Comparison of ENCODE assay signal across 2 worm cellular contexts in genomic region chrIV:9802711-9803110, ce11.
TF ChIP-seq lines count a peak whose summit lies in the region.

TSS of gene fat-3 (plus strand) at chrIV:9803023.

TF ChIP-seq in whole organism, L2 larva, 48 proteins besides CTCF, POLR2A, EP300 and RAD21 (continued from another document):
- TF ChIP-seq mbf-1 (tag; optimal IDR thresholded peaks at IDR 0.05; lab: Kevin White, UChicago) (no peak), C34F6.9 (tag; optimal IDR thresholded peaks at IDR 0.05; lab: Kevin White, UChicago) (peak; percentile 30), blmp-1 (tag; optimal IDR thresholded peaks at IDR 0.05; lab: Kevin White, UChicago; ENCODE audit: insufficient read depth) (peak; percentile 91), crh-2 (tag; optimal IDR thresholded peaks at IDR 0.05; lab: Kevin White, UChicago) (peak; percentile 33), nhr-10 (tag; optimal IDR thresholded peaks at IDR 0.05; lab: Kevin White, UChicago) (no peak), snpc-4 (tag; optimal IDR thresholded peaks at IDR 0.05; lab: Kevin White, UChicago) (no peak), ztf-1 (GFP tag; conservative IDR thresholded peaks at IDR 0.05; lab: Robert Waterston, UW) (no peak), lin-11 (tag; optimal IDR thresholded peaks at IDR 0.05; lab: Kevin White, UChicago) (no peak), mdl-1 (tag; optimal IDR thresholded peaks at IDR 0.05; lab: Kevin White, UChicago) (no peak), zag-1 (tag; optimal IDR thresholded peaks at IDR 0.05; lab: Kevin White, UChicago) (no peak), ceh-16 (tag; optimal IDR thresholded peaks at IDR 0.05; lab: Kevin White, UChicago) (no peak), ceh-82 (tag; optimal IDR thresholded peaks at IDR 0.05; lab: Kevin White, UChicago) (no peak), nhr-25 (tag; optimal IDR thresholded peaks at IDR 0.05; lab: Kevin White, UChicago) (no peak), sem-4 (tag; optimal IDR thresholded peaks at IDR 0.05; lab: Kevin White, UChicago) (no peak), lin-13 (GFP tag; optimal IDR thresholded peaks at IDR 0.05; lab: Kevin White, UChicago) (no peak), nhr-11 (tag; optimal IDR thresholded peaks at IDR 0.05; lab: Kevin White, UChicago) (no peak), sma-9 (GFP tag; optimal IDR thresholded peaks at IDR 0.05; lab: Kevin White, UChicago) (peak; percentile 62), sma-9 (tag; optimal IDR thresholded peaks at IDR 0.05; lab: Kevin White, UChicago) (no peak), nhr-77 (tag; optimal IDR thresholded peaks at IDR 0.05; lab: Kevin White, UChicago) (no peak), aly-2 (tag; optimal IDR thresholded peaks at IDR 0.05; lab: Kevin White, UChicago) (no peak), F13H6.1 (tag; optimal IDR thresholded peaks at IDR 0.05; lab: Kevin White, UChicago) (peak; percentile 1), lin-39 (tag; optimal IDR thresholded peaks at IDR 0.05; lab: Kevin White, UChicago) (no peak), Y55F3AM.14 (GFP tag; optimal IDR thresholded peaks at IDR 0.05; lab: Kevin White, UChicago) (no peak), elt-1 (tag; optimal IDR thresholded peaks at IDR 0.05; lab: Kevin White, UChicago) (no peak), alr-1 (tag; optimal IDR thresholded peaks at IDR 0.05; lab: Kevin White, UChicago) (no peak), nhr-237 (tag; optimal IDR thresholded peaks at IDR 0.05; lab: Kevin White, UChicago) (no peak), unc-62 (GFP tag; optimal IDR thresholded peaks at IDR 0.05; lab: Kevin White, UChicago) (no peak), nhr-129 (tag; optimal IDR thresholded peaks at IDR 0.05; lab: Kevin White, UChicago) (no peak)
TF ChIP-seq in whole organism, L2 larva: peak in this region for 7.

TF ChIP-seq in whole organism, L4 larva, 104 proteins besides CTCF, POLR2A, EP300 and RAD21 (continued from another document):
- TF ChIP-seq aly-2 (tag; optimal IDR thresholded peaks at IDR 0.05; lab: Kevin White, UChicago) (no peak), nhr-237 (tag; optimal IDR thresholded peaks at IDR 0.05; lab: Kevin White, UChicago) (no peak), R02D3.7 (tag; optimal IDR thresholded peaks at IDR 0.05; lab: Kevin White, UChicago) (no peak), arid-1 (GFP tag; conservative IDR thresholded peaks at IDR 0.05; lab: Robert Waterston, UW) (no peak), F49E8.2 (tag; optimal IDR thresholded peaks at IDR 0.05; lab: Kevin White, UChicago; ENCODE audit: borderline replicate concordance) (no peak), lin-1 (GFP tag; IDR thresholded peaks at IDR 0.05; lab: Robert Waterston, UW) (no peak), dve-1 (tag; optimal IDR thresholded peaks at IDR 0.05; lab: Kevin White, UChicago; ENCODE audit: insufficient read depth) (peak; percentile 79), lsy-2 (tag; optimal IDR thresholded peaks at IDR 0.05; lab: Kevin White, UChicago) (peak in 1 of 2 experiments; percentile 36), madf-5 (GFP tag; IDR thresholded peaks at IDR 0.05; lab: Robert Waterston, UW) (no peak), ceh-32 (tag; optimal IDR thresholded peaks at IDR 0.05; lab: Kevin White, UChicago; ENCODE audit: poor library complexity) (no peak), mdl-1 (tag; optimal IDR thresholded peaks at IDR 0.05; lab: Kevin White, UChicago) (no peak), zfp-2 (tag; optimal IDR thresholded peaks at IDR 0.05; lab: Kevin White, UChicago) (no peak), unc-62 (GFP tag; optimal IDR thresholded peaks at IDR 0.05 in 1 of 2; lab: Kevin White, UChicago) (no peak), unc-62 (tag; optimal IDR thresholded peaks at IDR 0.05; lab: Kevin White, UChicago) (no peak), Y105C5A.15 (GFP tag; IDR thresholded peaks at IDR 0.05; lab: Robert Waterston, UW) (no peak), mxl-2 (GFP tag; conservative IDR thresholded peaks at IDR 0.05; lab: Robert Waterston, UW) (no peak), ceh-82 (tag; optimal IDR thresholded peaks at IDR 0.05; lab: Kevin White, UChicago) (no peak), zfp-3 (GFP tag; conservative IDR thresholded peaks at IDR 0.05; lab: Robert Waterston, UW) (no peak), ztf-11 (tag; optimal IDR thresholded peaks at IDR 0.05; lab: Kevin White, UChicago) (no peak), nhr-48 (tag; optimal IDR thresholded peaks at IDR 0.05; lab: Kevin White, UChicago) (peak; percentile 4), dmd-6 (GFP tag; IDR thresholded peaks at IDR 0.05; lab: Robert Waterston, UW) (peak; percentile 62), nhr-102 (tag; optimal IDR thresholded peaks at IDR 0.05; lab: Kevin White, UChicago) (no peak), D1046.2 (GFP tag; IDR thresholded peaks at IDR 0.05; lab: Robert Waterston, UW) (no peak), dpl-1 (GFP tag; optimal IDR thresholded peaks at IDR 0.05; lab: Kevin White, UChicago) (no peak), fkh-10 (GFP tag; optimal IDR thresholded peaks at IDR 0.05; lab: Kevin White, UChicago) (no peak), nhr-28 (tag; optimal IDR thresholded peaks at IDR 0.05; lab: Kevin White, UChicago) (peak; percentile 61), nhr-42 (GFP tag; IDR thresholded peaks at IDR 0.05; lab: Robert Waterston, UW) (no peak), hlh-30 (tag; optimal IDR thresholded peaks at IDR 0.05; lab: Kevin White, UChicago; ENCODE audit: insufficient read depth) (peak; percentile 49), aha-1 (tag; lab: Kevin White, UChicago) (no peak), unc-39 (tag; optimal IDR thresholded peaks at IDR 0.05; lab: Kevin White, UChicago) (no peak)
